Fruit fly (Drosophila melanogaster) whole organism, adult: ENCODE results near the gene wkd.

Source experiments
- CG7045 ChIP-seq: fragments of 200-800 bp; sonication (Bioruptor generic); optimal IDR thresholded peaks from 2 replicates; lab custom pipeline; 2017; ENCODE audit warnings: missing biosample characterization, mild to moderate bottlenecking, missing genetic modification characterization
- toe ChIP-seq: fragments of 200-800 bp; sonication (Bioruptor generic); optimal IDR thresholded peaks from 2 replicates; lab custom pipeline; 2016; ENCODE audit warnings: missing biosample characterization, missing genetic modification characterization

- TF ChIP-seq CG7045 (GFP tag; lab: Kevin White, UChicago) (no peak), toe (GFP tag; lab: Kevin White, UChicago) (no peak)
These were observed 33.1 kb downstream of the wkd start for dm6 chr3R:11614507-11614906.
